Worm (Caenorhabditis elegans) whole organism, L4 larva: ENCODE results near the gene F56D2.8.

ENCODE experiments used
- D1046.2 ChIP-seq: fragments of 200-800 bp; sonication (Bioruptor generic); IDR thresholded peaks from 2 replicates; pipeline ENCODE4 v1.3.6; 2022; ENCODE audit warnings: missing genetic modification characterization, missing compliant biosample characterization
- T20F7.1 ChIP-seq: fragments of 200-800 bp; sonication (Bioruptor generic); optimal IDR thresholded peaks from 2 replicates; lab custom pipeline; 2018; ENCODE audit warnings: mild to moderate bottlenecking, missing genetic modification characterization, missing compliant biosample characterization
- T26A8.4 ChIP-seq: fragments of 200-800 bp; sonication (Bioruptor generic); IDR thresholded peaks from 2 replicates; pipeline ENCODE4 v1.3.6; 2022; ENCODE audit warnings: missing genetic modification characterization, missing compliant biosample characterization
- Y105C5A.15 ChIP-seq: fragments of 200-800 bp; sonication (Bioruptor generic); IDR thresholded peaks from 2 replicates; pipeline ENCODE4 v1.3.6; 2022; ENCODE audit warnings: missing genetic modification characterization, missing compliant biosample characterization
- Y48G9A.11 ChIP-seq: fragments of 200-800 bp; sonication (Bioruptor generic); IDR thresholded peaks from 2 replicates; pipeline ENCODE4 v1.3.6; 2022; ENCODE audit warnings: missing genetic modification reagents, missing genetic modification characterization, missing compliant biosample characterization
- Y5F2A.4 ChIP-seq: fragments of 200-800 bp; sonication (Bioruptor generic); optimal IDR thresholded peaks from 2 replicates; lab custom pipeline; 2018; ENCODE audit warnings: mild to moderate bottlenecking, missing genetic modification characterization, missing compliant biosample characterization
- Y75B8A.6 ChIP-seq: fragments of 200-800 bp; sonication (Bioruptor generic); IDR thresholded peaks from 2 replicates; pipeline ENCODE4 v1.3.6; 2022; ENCODE audit warnings: missing genetic modification reagents, missing genetic modification characterization, missing compliant biosample characterization
- aha-1 ChIP-seq: fragments of 150-350 bp; peaks from one replicate; lab custom pipeline; 2014; ENCODE audit warnings: missing biosample characterization, missing genetic modification characterization
- aly-2 ChIP-seq: sonication (generic microtip); optimal IDR thresholded peaks from 2 replicates; lab custom pipeline; 2018; ENCODE audit warnings: missing biosample characterization, missing genetic modification characterization
- attf-4 ChIP-seq: sonication (generic microtip); optimal IDR thresholded peaks from 3 replicates; lab custom pipeline; 2017; ENCODE audit warnings: missing biosample characterization, missing genetic modification characterization
- ceh-32 ChIP-seq: sonication (generic microtip); optimal IDR thresholded peaks from 2 replicates; lab custom pipeline; 2016; ENCODE audit warnings: mild to moderate bottlenecking, missing genetic modification characterization, missing compliant biosample characterization; ENCODE audit not compliant: poor library complexity
- ceh-82 ChIP-seq: sonication (generic microtip); optimal IDR thresholded peaks from 2 replicates; lab custom pipeline; 2017; ENCODE audit warnings: missing biosample characterization, missing genetic modification characterization
- daf-16 ChIP-seq, 3 experiments: sonication (generic microtip); optimal IDR thresholded peaks; 2 replicates each; lab custom pipeline; 2016 to 2017; ENCODE audit warnings: missing genetic modification characterization in 3 of 3, missing genetic modification reagents in 3 of 3, mild to moderate bottlenecking in 2 of 3, missing compliant biosample characterization in 2 of 3, missing biosample characterization in 1 of 3, moderate library complexity in 1 of 3
- daf-19 ChIP-seq: fragments of 200-800 bp; sonication (Bioruptor generic); conservative IDR thresholded peaks from 2 replicates; pipeline ENCODE4 v1.3.6; 2022; ENCODE audit warnings: missing genetic modification characterization, missing compliant biosample characterization
- dmd-6 ChIP-seq: fragments of 200-800 bp; sonication (Bioruptor generic); IDR thresholded peaks from 2 replicates; pipeline ENCODE4 v1.3.6; 2022; ENCODE audit warnings: missing genetic modification reagents, missing genetic modification characterization, missing compliant biosample characterization
- dpl-1 ChIP-seq: fragments of 150-350 bp; optimal IDR thresholded peaks from 2 replicates; lab custom pipeline; 2014; ENCODE audit warnings: missing biosample characterization, missing genetic modification reagents, missing genetic modification characterization
- duxl-1 ChIP-seq: sonication (generic microtip); optimal IDR thresholded peaks from 2 replicates; lab custom pipeline; 2016; ENCODE audit warnings: mild to moderate bottlenecking, missing genetic modification characterization, moderate library complexity, missing compliant biosample characterization; ENCODE audit not compliant: poor library complexity
- dve-1 ChIP-seq: sonication (generic microtip); optimal IDR thresholded peaks from 2 replicates; lab custom pipeline; 2017; ENCODE audit warnings: antibody characterized with exemption, mild to moderate bottlenecking, missing genetic modification characterization, missing compliant biosample characterization; ENCODE audit not compliant: insufficient read depth
- fos-1 ChIP-seq: fragments of 150-350 bp; optimal IDR thresholded peaks from 2 replicates; lab custom pipeline; 2014; ENCODE audit warnings: missing biosample characterization, missing genetic modification characterization
- hmg-1.1 ChIP-seq: fragments of 200-800 bp; sonication (Bioruptor generic); IDR thresholded peaks from 2 replicates; pipeline ENCODE4 v1.3.6; 2022; ENCODE audit warnings: missing genetic modification reagents, missing genetic modification characterization, missing compliant biosample characterization
- lim-7 ChIP-seq: fragments of 200-800 bp; sonication (Bioruptor generic); IDR thresholded peaks from 2 replicates; pipeline ENCODE4 v1.3.6; 2022; ENCODE audit warnings: missing genetic modification characterization, missing compliant biosample characterization
- lin-29 ChIP-seq: fragments of 200-800 bp; sonication (Bioruptor generic); IDR thresholded peaks from 2 replicates; pipeline ENCODE4 v1.3.6; 2022; ENCODE audit warnings: missing genetic modification reagents, missing genetic modification characterization, missing compliant biosample characterization
- lin-38 ChIP-seq: fragments of 200-800 bp; sonication (Bioruptor generic); IDR thresholded peaks from 2 replicates; pipeline ENCODE4 v1.3.6; 2022; ENCODE audit warnings: missing genetic modification reagents, missing genetic modification characterization, missing compliant biosample characterization
- lin-39 ChIP-seq: fragments of 150-350 bp; optimal IDR thresholded peaks from 2 replicates; lab custom pipeline; 2014; ENCODE audit warnings: missing biosample characterization, missing genetic modification reagents, missing genetic modification characterization
- lir-3 ChIP-seq: sonication (generic microtip); optimal IDR thresholded peaks from 2 replicates; lab custom pipeline; 2016; ENCODE audit warnings: mild to moderate bottlenecking, missing genetic modification characterization, missing compliant biosample characterization
- lsy-2 ChIP-seq, 2 experiments: fragments of 150-350 bp in 1 of 2; sonication (generic microtip) in 1 of 2; optimal IDR thresholded peaks; 2 replicates each; lab custom pipeline; 2014 to 2017; ENCODE audit warnings: missing biosample characterization in 2 of 2, missing genetic modification characterization in 2 of 2
- madf-5 ChIP-seq, 2 experiments: fragments of 200-800 bp; sonication (Bioruptor generic); IDR thresholded peaks; 2 replicates each; pipeline ENCODE4 v1.3.6; 2022; ENCODE audit warnings: missing compliant biosample characterization in 2 of 2, missing genetic modification characterization in 2 of 2
- madf-9 ChIP-seq: fragments of 200-800 bp; sonication (Bioruptor generic); conservative IDR thresholded peaks from 2 replicates; pipeline ENCODE4 v1.3.6; 2022; ENCODE audit warnings: missing genetic modification reagents, missing genetic modification characterization, missing compliant biosample characterization
- mxl-3 ChIP-seq: fragments of 200-800 bp; sonication (Bioruptor generic); optimal IDR thresholded peaks from 2 replicates; lab custom pipeline; 2018; ENCODE audit warnings: mild to moderate bottlenecking, missing genetic modification characterization, missing compliant biosample characterization
- nhr-102 ChIP-seq: sonication (generic microtip); optimal IDR thresholded peaks from 2 replicates; lab custom pipeline; 2016; ENCODE audit warnings: mild to moderate bottlenecking, missing genetic modification characterization, moderate library complexity, missing compliant biosample characterization
- nhr-28 ChIP-seq: fragments of 150-350 bp; optimal IDR thresholded peaks from 2 replicates; lab custom pipeline; 2014; ENCODE audit warnings: missing biosample characterization, missing genetic modification characterization
- nhr-48 ChIP-seq: sonication (generic microtip); optimal IDR thresholded peaks from 2 replicates; lab custom pipeline; 2016; ENCODE audit warnings: mild to moderate bottlenecking, missing genetic modification characterization, missing compliant biosample characterization
- nhr-76 ChIP-seq: fragments of 150-350 bp; optimal IDR thresholded peaks from 2 replicates; lab custom pipeline; 2014; ENCODE audit warnings: missing biosample characterization, missing genetic modification characterization
- nhr-77 ChIP-seq: fragments of 150-350 bp; optimal IDR thresholded peaks from 2 replicates; lab custom pipeline; 2014; ENCODE audit warnings: missing biosample characterization, missing genetic modification characterization
- php-3 ChIP-seq: fragments of 200-800 bp; sonication (Bioruptor generic); IDR thresholded peaks from 2 replicates; pipeline ENCODE4 v1.3.6; 2022; ENCODE audit warnings: missing genetic modification reagents, missing genetic modification characterization, missing compliant biosample characterization
- pqm-1 ChIP-seq: sonication (generic microtip); optimal IDR thresholded peaks from 2 replicates; lab custom pipeline; 2017; ENCODE audit warnings: missing biosample characterization, missing genetic modification characterization
- snpc-1.2 ChIP-seq: fragments of 200-800 bp; sonication (Bioruptor generic); IDR thresholded peaks from 2 replicates; pipeline ENCODE4 v1.3.6; 2022; ENCODE audit warnings: missing genetic modification reagents, missing genetic modification characterization, missing compliant biosample characterization
- snpc-4 ChIP-seq: fragments of 150-350 bp; optimal IDR thresholded peaks from 2 replicates; lab custom pipeline; 2014; ENCODE audit warnings: missing biosample characterization, missing genetic modification characterization
- tra-1 ChIP-seq: fragments of 200-800 bp; sonication (Bioruptor generic); IDR thresholded peaks from 2 replicates; pipeline ENCODE4 v1.3.6; 2022; ENCODE audit warnings: missing genetic modification reagents, missing genetic modification characterization, missing compliant biosample characterization
- unc-130 ChIP-seq: sonication (generic microtip); optimal IDR thresholded peaks from 2 replicates; lab custom pipeline; 2016; ENCODE audit warnings: missing genetic modification reagents, missing genetic modification characterization, missing compliant biosample characterization
- unc-62 ChIP-seq, 3 experiments: fragments of 150-350 bp in 1 of 3; sonication (generic microtip); optimal IDR thresholded peaks in 2 of 3; peaks in 1 of 3; 1 replicate in 1 of 3; 2 replicates in 2 of 3; lab custom pipeline; 2014 to 2017; ENCODE audit warnings: missing biosample characterization in 3 of 3, missing genetic modification characterization in 3 of 3, missing genetic modification reagents in 3 of 3, missing genotype in 1 of 3
- zip-11 ChIP-seq: fragments of 200-800 bp; sonication (Bioruptor generic); IDR thresholded peaks from 2 replicates; pipeline ENCODE4 v1.3.6; 2022; ENCODE audit warnings: missing genetic modification characterization, missing compliant biosample characterization
- zip-2 ChIP-seq: fragments of 150-350 bp; optimal IDR thresholded peaks from 2 replicates; lab custom pipeline; 2014; ENCODE audit warnings: missing biosample characterization, missing genetic modification characterization
- ztf-11 ChIP-seq: fragments of 150-350 bp; optimal IDR thresholded peaks from 2 replicates; lab custom pipeline; 2014; ENCODE audit warnings: missing biosample characterization, missing genetic modification characterization
- ztf-7 ChIP-seq: fragments of 150-350 bp; optimal IDR thresholded peaks from 2 replicates; lab custom pipeline; 2014; ENCODE audit warnings: missing biosample characterization, missing genetic modification characterization

Gene F56D2.8

ce11 chrIII:5610276-5610675 lies 27.6 kb upstream of the F56D2.8 start, which contains the start of gene C05D2.8:
Gene C05D2.8 (minus strand): TSS chrIII:5610346.
- TF ChIP-seq nhr-28 (tag; lab: Kevin White, UChicago) (peak; percentile 66), dve-1 (peak; percentile 35), zip-2 (tag; lab: Kevin White, UChicago) (no peak), dpl-1 (GFP tag; lab: Kevin White, UChicago) (no peak), aha-1 (tag; lab: Kevin White, UChicago) (no peak), daf-16 (GFP tag; optimal IDR thresholded peaks at IDR 0.05; lab: Kevin White, UChicago) (no peak), daf-16 (tag; optimal IDR thresholded peaks at IDR 0.05; lab: Kevin White, UChicago) (peak; percentile 71), php-3 (GFP tag; lab: Robert Waterston, UW) (0 out of 2 replicates have a peak, but pooled peaks have one; percentile 39), lin-38 (GFP tag; lab: Robert Waterston, UW) (no peak), pqm-1 (tag; lab: Kevin White, UChicago) (peak; percentile 83), Y75B8A.6 (GFP tag; lab: Robert Waterston, UW) (no peak)
- TF ChIP-seq, all 104 proteins: peak for 5

- TF ChIP-seq unc-62 (GFP tag; optimal IDR thresholded peaks at IDR 0.05 in 1 of 2; lab: Kevin White, UChicago): no peak
- TF ChIP-seq unc-62 (tag; optimal IDR thresholded peaks at IDR 0.05; lab: Kevin White, UChicago): no peak
- TF ChIP-seq attf-4 (tag; lab: Kevin White, UChicago): no peak
- no peak for TF ChIP-seq ceh-32 (tag; lab: Kevin White, UChicago)
- no peak for TF ChIP-seq fos-1
- TF ChIP-seq lir-3: no peak
- no peak for TF ChIP-seq snpc-1.2 (GFP tag; lab: Robert Waterston, UW)
- no peak for TF ChIP-seq lin-38 (GFP tag; lab: Robert Waterston, UW)
- no peak for TF ChIP-seq daf-16 (GFP tag; optimal IDR thresholded peaks at IDR 0.05; lab: Kevin White, UChicago)
- no peak for TF ChIP-seq daf-16 (tag; optimal IDR thresholded peaks at IDR 0.05; lab: Kevin White, UChicago)
- no peak for TF ChIP-seq lsy-2 (tag; optimal IDR thresholded peaks at IDR 0.05; lab: Kevin White, UChicago)
- TF ChIP-seq Y105C5A.15 (GFP tag; lab: Robert Waterston, UW): no peak
- no peak for TF ChIP-seq unc-130 (GFP tag; lab: Kevin White, UChicago)
- TF ChIP-seq T26A8.4 (GFP tag; lab: Robert Waterston, UW): no peak
Measured at ce11 chrIII:5604080-5604479, 21.4 kb upstream of the F56D2.8 start, which contains the start of gene xnd-1. Gene xnd-1 (plus strand): TSS chrIII:5604460.

ce11 chrIII:5603439-5603986 lies 20.8 kb upstream of the F56D2.8 start, which contains the start of gene madf-11:
Gene madf-11 (minus strand): TSS chrIII:5603489.
- TF ChIP-seq zip-11 (GFP tag; lab: Robert Waterston, UW) (no peak), duxl-1 (tag; lab: Kevin White, UChicago) (no peak), madf-9 (GFP tag; lab: Robert Waterston, UW) (0 out of 2 replicates have a peak, but pooled peaks have one; percentile 44), unc-62 (GFP tag; optimal IDR thresholded peaks at IDR 0.05 in 1 of 2; lab: Kevin White, UChicago) (peak in 1 of 2 experiments; percentile 98), unc-62 (tag; optimal IDR thresholded peaks at IDR 0.05; lab: Kevin White, UChicago) (no peak), T26A8.4 (GFP tag; lab: Robert Waterston, UW) (peak; percentile 37; the same call in 1 of the 2 replicates), tra-1 (GFP tag; lab: Robert Waterston, UW) (0 out of 2 replicates have a peak, but pooled peaks have one; percentile 12), ztf-11 (tag; lab: Kevin White, UChicago) (no peak), nhr-76 (tag; lab: Kevin White, UChicago) (no peak), aha-1 (tag; lab: Kevin White, UChicago) (peak; percentile 99), Y105C5A.15 (GFP tag; lab: Robert Waterston, UW) (no peak), aly-2 (no peak), mxl-3 (GFP tag; lab: Kevin White, UChicago) (peak; percentile 79), nhr-77 (peak; percentile 82), hmg-1.1 (GFP tag; lab: Robert Waterston, UW) (peak; percentile 71), D1046.2 (GFP tag; lab: Robert Waterston, UW) (0 out of 2 replicates have a peak, but pooled peaks have one; percentile 23), madf-5 (GFP tag; IDR thresholded peaks at IDR 0.05; lab: Robert Waterston, UW) (no peak), daf-19 (GFP tag; lab: Robert Waterston, UW) (no peak), zip-2 (tag; lab: Kevin White, UChicago) (no peak), ceh-82 (tag; lab: Kevin White, UChicago) (no peak), Y5F2A.4 (no peak), nhr-102 (tag; lab: Kevin White, UChicago) (no peak), ztf-7 (no peak), Y48G9A.11 (GFP tag; lab: Robert Waterston, UW) (no peak), nhr-48 (tag; lab: Kevin White, UChicago) (peak; percentile 17), dmd-6 (GFP tag; lab: Robert Waterston, UW) (peak; percentile 62), T20F7.1 (no peak), lin-29 (GFP tag; lab: Robert Waterston, UW) (no peak), lin-39 (tag; lab: Kevin White, UChicago) (no peak), lim-7 (GFP tag; lab: Robert Waterston, UW) (no peak), daf-16 (GFP tag; optimal IDR thresholded peaks at IDR 0.05; lab: Kevin White, UChicago) (no peak), daf-16 (tag; optimal IDR thresholded peaks at IDR 0.05; lab: Kevin White, UChicago) (peak; percentile 62), snpc-4 (tag; lab: Kevin White, UChicago) (no peak)
